Worm (Caenorhabditis elegans): ENCODE data around the gene nhr-101.

ce11 chrV:11585122-11585521 lies 14.8 kb downstream of the nhr-101 start:
- TF ChIP-seq hlh-17 (GFP tag; optimal IDR thresholded peaks at IDR 0.05; ENCODE audit: borderline replicate concordance) = no peak
- TF ChIP-seq lsy-2 (tag; optimal IDR thresholded peaks at IDR 0.05) = no peak
- TF ChIP-seq egl-27 (tag; optimal IDR thresholded peaks at IDR 0.05) = no peak
- TF ChIP-seq nhr-28 (tag; optimal IDR thresholded peaks at IDR 0.05) = no peak

Measured in whole organism, L1 larva.